Worm (Caenorhabditis elegans) whole organism, midembryonic: ENCODE measurements around the gene srg-44.

Experiments
- T22C8.4 ChIP-seq: fragments of 200-800 bp; sonication (Bioruptor generic); IDR thresholded peaks from 2 replicates; pipeline ENCODE4 v1.3.6; 2022; ENCODE audit warnings: missing genetic modification characterization, missing compliant biosample characterization
- cog-1 ChIP-seq: sonication (generic microtip); optimal IDR thresholded peaks from 2 replicates; lab custom pipeline; 2016; ENCODE audit warnings: missing genetic modification characterization, missing compliant biosample characterization
- flt-1 ChIP-seq: fragments of 200-800 bp; sonication (Bioruptor generic); IDR thresholded peaks from 2 replicates; pipeline ENCODE4 v1.3.6; 2022; ENCODE audit warnings: missing genetic modification characterization, missing compliant biosample characterization
- klf-2 ChIP-seq: fragments of 200-800 bp; sonication (Bioruptor generic); conservative IDR thresholded peaks from 2 replicates; pipeline ENCODE4 v1.3.6; 2022; ENCODE audit warnings: missing genetic modification reagents, missing genetic modification characterization, missing compliant biosample characterization
- med-1 ChIP-seq: sonication (generic microtip); optimal IDR thresholded peaks from 2 replicates; lab custom pipeline; 2017; ENCODE audit warnings: missing genetic modification characterization, mild to moderate bottlenecking, missing compliant biosample characterization, antibody characterized with exemption, missing genetic modification reagents; ENCODE audit not compliant: insufficient read depth
- ref-1 ChIP-seq: fragments of 200-800 bp; sonication (Bioruptor generic); conservative IDR thresholded peaks from 2 replicates; pipeline ENCODE4 v1.3.6; 2022; ENCODE audit warnings: missing genetic modification reagents, missing genetic modification characterization, missing compliant biosample characterization
- tab-1 ChIP-seq: fragments of 200-800 bp; sonication (Bioruptor generic); IDR thresholded peaks from 2 replicates; pipeline ENCODE4 v1.3.6; 2022; ENCODE audit warnings: missing genetic modification characterization, missing compliant biosample characterization

DNA sequence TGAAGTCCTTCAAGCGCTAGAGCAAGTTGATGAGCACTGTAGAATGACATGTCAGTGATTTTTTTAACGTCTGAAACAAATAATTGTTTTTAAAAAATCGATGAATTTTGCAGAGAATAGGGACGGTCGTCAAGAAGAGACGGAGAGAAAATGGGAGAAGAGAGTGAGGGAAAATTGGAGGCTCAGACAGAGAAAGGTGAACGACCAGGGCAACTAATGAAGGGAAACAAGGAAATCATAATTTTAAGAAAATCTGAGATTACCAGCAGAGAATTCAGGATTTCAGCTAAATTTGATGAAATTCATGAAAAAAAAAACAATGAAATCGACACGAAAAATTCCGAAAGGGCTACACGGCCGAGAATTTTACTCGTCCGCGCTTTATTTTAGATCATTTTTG is 13.5 kb upstream of the srg-44 start, which contains the start of gene F31E9.6:
- TF ChIP-seq ref-1 (GFP tag; lab: Robert Waterston, UW) = no peak
- TF ChIP-seq flt-1 (GFP tag; lab: Robert Waterston, UW) = no peak
- no peak for TF ChIP-seq T22C8.4 (GFP tag; lab: Robert Waterston, UW)
- TF ChIP-seq cog-1 (tag; lab: Kevin White, UChicago) = no peak
- TF ChIP-seq klf-2 = no peak
- no peak for TF ChIP-seq med-1 (GFP tag; lab: Kevin White, UChicago)
- TF ChIP-seq tab-1 (GFP tag; lab: Robert Waterston, UW) = no peak
